Worm (Caenorhabditis elegans) whole organism, young adult: ENCODE data around the gene D2045.5.

ENCODE experiments used
- F39B2.1 ChIP-seq: fragments of 200-800 bp; sonication (Bioruptor generic); IDR thresholded peaks from 2 replicates; pipeline ENCODE4 v1.3.6; 2022; ENCODE audit warnings: missing genetic modification reagents, missing genetic modification characterization, missing compliant biosample characterization
- F49E8.2 ChIP-seq: sonication (generic microtip); optimal IDR thresholded peaks from 3 replicates; lab custom pipeline; 2017; ENCODE audit warnings: missing genetic modification characterization, mild to moderate bottlenecking, missing compliant biosample characterization, antibody characterized with exemption, moderate library complexity; ENCODE audit not compliant: insufficient read depth
- Y56A3A.18 ChIP-seq: fragments of 200-800 bp; sonication (Bioruptor generic); IDR thresholded peaks from 2 replicates; pipeline ENCODE4 v1.3.6; 2022; ENCODE audit warnings: missing genetic modification reagents, missing genetic modification characterization, missing compliant biosample characterization
- Y67H2A.10 ChIP-seq: fragments of 200-800 bp; sonication (Bioruptor generic); conservative IDR thresholded peaks from 2 replicates; pipeline ENCODE4 v1.3.6; 2022; ENCODE audit warnings: missing genetic modification reagents, missing genetic modification characterization, missing compliant biosample characterization
- ama-1 ChIP-seq, 3 experiments: fragments of 150-350 bp in 1 of 3; sonication (generic microtip) in 2 of 3; optimal IDR thresholded peaks; 2 replicates each; lab custom pipeline; 2014 to 2018; ENCODE audit warnings: missing biosample characterization in 2 of 3, missing genetic modification characterization in 2 of 3, missing genetic modification reagents in 2 of 3
- attf-3 ChIP-seq: fragments of 200-800 bp; sonication (Bioruptor generic); conservative IDR thresholded peaks from 2 replicates; pipeline ENCODE4 v1.3.6; 2022; ENCODE audit warnings: missing genetic modification reagents, missing genetic modification characterization, missing compliant biosample characterization
- cebp-2 ChIP-seq: fragments of 200-800 bp; sonication (Bioruptor generic); IDR thresholded peaks from 2 replicates; pipeline ENCODE4 v1.3.6; 2022; ENCODE audit warnings: missing genetic modification characterization, missing compliant biosample characterization
- madf-8 ChIP-seq: fragments of 200-800 bp; sonication (Bioruptor generic); conservative IDR thresholded peaks from 2 replicates; pipeline ENCODE4 v1.3.6; 2022; ENCODE audit warnings: missing genetic modification reagents, missing genetic modification characterization, missing compliant biosample characterization
- nhr-90 ChIP-seq: sonication (generic microtip); optimal IDR thresholded peaks from 2 replicates; lab custom pipeline; 2016; ENCODE audit warnings: missing genotype, mild to moderate bottlenecking, missing genetic modification characterization, missing compliant biosample characterization
- rpc-1 ChIP-seq, 2 experiments: fragments of 150-350 bp in 1 of 2; sonication (generic microtip) in 1 of 2; optimal IDR thresholded peaks; 2 replicates each; lab custom pipeline; 2014 to 2018; ENCODE audit warnings: missing biosample characterization in 1 of 2, missing genetic modification characterization in 1 of 2, missing genetic modification reagents in 1 of 2, missing genotype in 1 of 2
- unc-62 ChIP-seq: fragments of 150-350 bp; optimal IDR thresholded peaks from 2 replicates; lab custom pipeline; 2014; ENCODE audit warnings: missing biosample characterization, missing genetic modification reagents, missing genetic modification characterization
- zfh-2 ChIP-seq: fragments of 200-800 bp; sonication (Bioruptor generic); conservative IDR thresholded peaks from 2 replicates; pipeline ENCODE4 v1.3.6; 2022; ENCODE audit warnings: missing genetic modification reagents, missing genetic modification characterization, missing compliant biosample characterization

ce11 chrIII:10421680-10422079, 47.7 kb downstream of the D2045.5 start:
- TF ChIP-seq nhr-90 (tag; lab: Kevin White, UChicago) = no peak
- no peak for TF ChIP-seq unc-62 (GFP tag; lab: Kevin White, UChicago)
- no peak for TF ChIP-seq ama-1 (optimal IDR thresholded peaks at IDR 0.05; lab: Kevin White, UChicago)
- no peak for TF ChIP-seq ama-1 (GFP tag; optimal IDR thresholded peaks at IDR 0.05; lab: Kevin White, UChicago)
- TF ChIP-seq Y56A3A.18 (GFP tag; lab: Robert Waterston, UW) = no peak
- TF ChIP-seq F49E8.2 = no peak
- no peak for TF ChIP-seq zfh-2
- no peak for TF ChIP-seq cebp-2 (GFP tag; lab: Robert Waterston, UW)
- no peak for TF ChIP-seq Y67H2A.10 (GFP tag; lab: Robert Waterston, UW)
- TF ChIP-seq rpc-1 (optimal IDR thresholded peaks at IDR 0.05; lab: Kevin White, UChicago) = no peak
- no peak for TF ChIP-seq rpc-1 (tag; optimal IDR thresholded peaks at IDR 0.05; lab: Kevin White, UChicago)
- TF ChIP-seq madf-8 (GFP tag; lab: Robert Waterston, UW) = no peak
- TF ChIP-seq F39B2.1 = no peak
- no peak for TF ChIP-seq attf-3 (GFP tag; lab: Robert Waterston, UW)
